Fruit fly (Drosophila melanogaster) whole organism, embryonic: ENCODE measurements around the gene CG7381.

Source experiments
- Atf3 ChIP-seq: fragments of 200-800 bp; sonication (Bioruptor generic); optimal IDR thresholded peaks from 3 replicates; lab custom pipeline; 2016; ENCODE audit warnings: missing biosample characterization, missing genetic modification characterization
- Blimp-1 ChIP-seq: fragments of 200-800 bp; sonication (Bioruptor generic); optimal IDR thresholded peaks from 3 replicates; lab custom pipeline; 2018; ENCODE audit warnings: missing biosample characterization, missing genetic modification characterization, mild to moderate bottlenecking, moderate library complexity, missing genetic modification reagents
- CG10267 ChIP-seq: fragments of 200-800 bp; sonication (Bioruptor generic); optimal IDR thresholded peaks from 2 replicates; lab custom pipeline; 2018; ENCODE audit warnings: missing biosample characterization, mild to moderate bottlenecking, missing genetic modification characterization, moderate library complexity
- CG10565 ChIP-seq: fragments of 200-800 bp; sonication (Bioruptor generic); optimal IDR thresholded peaks from 3 replicates; lab custom pipeline; 2016; ENCODE audit warnings: missing biosample characterization, mild to moderate bottlenecking, missing genetic modification characterization
- CG11695 ChIP-seq: fragments of 200-800 bp; sonication (Bioruptor generic); IDR thresholded peaks from 3 replicates; pipeline ENCODE4 v1.3.6; 2022; ENCODE audit warnings: missing biosample characterization, missing genetic modification characterization
- CG11696 ChIP-seq: fragments of 200-800 bp; sonication (Bioruptor generic); IDR thresholded peaks from 2 replicates; pipeline ENCODE4 v1.3.6; 2022; ENCODE audit warnings: missing biosample characterization, missing genetic modification characterization
- CG12155 ChIP-seq: fragments of 200-800 bp; sonication (Bioruptor generic); optimal IDR thresholded peaks from 3 replicates; lab custom pipeline; 2016; ENCODE audit warnings: missing biosample characterization, missing genetic modification characterization
- CG12659 ChIP-seq: fragments of 200-800 bp; sonication (Bioruptor generic); optimal IDR thresholded peaks from 3 replicates; lab custom pipeline; 2017; ENCODE audit warnings: mild to moderate bottlenecking, missing biosample characterization, missing genetic modification reagents, missing genetic modification characterization
- CG14050 ChIP-seq: fragments of 200-800 bp; sonication (Bioruptor generic); IDR thresholded peaks from 3 replicates; pipeline ENCODE4 v1.3.6; 2022; ENCODE audit warnings: missing biosample characterization, missing genetic modification characterization
- CG14965 ChIP-seq: fragments of 200-800 bp; sonication (Bioruptor generic); optimal IDR thresholded peaks from 2 replicates; lab custom pipeline; 2016; ENCODE audit warnings: missing biosample characterization, missing genetic modification characterization, borderline replicate concordance
- CG17328 ChIP-seq: fragments of 200-800 bp; sonication (Bioruptor generic); IDR thresholded peaks from 2 replicates; pipeline ENCODE4 v1.3.6; 2022; ENCODE audit warnings: missing biosample characterization, missing genetic modification characterization
- CG17359 ChIP-seq: fragments of 200-800 bp; sonication (Bioruptor generic); optimal IDR thresholded peaks from 3 replicates; lab custom pipeline; 2018; ENCODE audit warnings: missing biosample characterization, mild to moderate bottlenecking, missing genetic modification characterization, moderate library complexity
- CG1792 ChIP-seq: fragments of 200-800 bp; sonication (Bioruptor generic); optimal IDR thresholded peaks from 2 replicates; lab custom pipeline; 2016; ENCODE audit warnings: missing biosample characterization, missing genetic modification characterization
- CG1832 ChIP-seq: fragments of 200-800 bp; sonication (Bioruptor generic); optimal IDR thresholded peaks from 2 replicates; lab custom pipeline; 2017; ENCODE audit warnings: missing biosample characterization, mild to moderate bottlenecking, missing genetic modification characterization, inconsistent platforms
- CG2678 ChIP-seq: fragments of 200-800 bp; sonication (Bioruptor generic); optimal IDR thresholded peaks from 3 replicates; lab custom pipeline; 2019; ENCODE audit warnings: missing biosample characterization, mild to moderate bottlenecking, missing genetic modification characterization, moderate library complexity
- CG3065 ChIP-seq: fragments of 200-800 bp; sonication (Bioruptor generic); optimal IDR thresholded peaks from 2 replicates; lab custom pipeline; 2016; ENCODE audit warnings: missing biosample characterization, missing genetic modification characterization
- CG31388 ChIP-seq: fragments of 200-800 bp; sonication (Bioruptor generic); optimal IDR thresholded peaks from 2 replicates; lab custom pipeline; 2016; ENCODE audit warnings: missing biosample characterization, missing genetic modification characterization
- CG4404 ChIP-seq: fragments of 200-800 bp; sonication (Bioruptor generic); IDR thresholded peaks from 2 replicates; pipeline ENCODE4 v1.3.6; 2022; ENCODE audit warnings: missing biosample characterization, missing genetic modification characterization
- CG4424 ChIP-seq: fragments of 200-800 bp; sonication (Bioruptor generic); optimal IDR thresholded peaks from 3 replicates; lab custom pipeline; 2016; ENCODE audit warnings: missing biosample characterization, missing genetic modification characterization
- CG4617 ChIP-seq: fragments of 200-800 bp; sonication (Bioruptor generic); optimal IDR thresholded peaks from 3 replicates; lab custom pipeline; 2016; ENCODE audit warnings: missing biosample characterization, missing genetic modification characterization, borderline replicate concordance
- CG6175 ChIP-seq: fragments of 200-800 bp; sonication (Bioruptor generic); IDR thresholded peaks from 3 replicates; pipeline ENCODE4 v1.3.6; 2022; ENCODE audit warnings: missing biosample characterization, missing genetic modification characterization
- CG6765 ChIP-seq: fragments of 200-800 bp; sonication (Bioruptor generic); optimal IDR thresholded peaks from 3 replicates; lab custom pipeline; 2017; ENCODE audit warnings: missing biosample characterization, mild to moderate bottlenecking, missing genetic modification characterization
- CG8290 ChIP-seq, 3 experiments: fragments of 200-800 bp; sonication (Bioruptor generic); optimal IDR thresholded peaks; 2 replicates each; lab custom pipeline; 2016 to 2019; ENCODE audit warnings: missing biosample characterization in 3 of 3, missing genetic modification characterization in 3 of 3, mild to moderate bottlenecking in 2 of 3, moderate library complexity in 1 of 3
- CG8388 ChIP-seq: fragments of 200-800 bp; sonication (Bioruptor generic); optimal IDR thresholded peaks from 2 replicates; lab custom pipeline; 2019; ENCODE audit warnings: missing biosample characterization, mild to moderate bottlenecking, missing genetic modification characterization, moderate library complexity
- Camta ChIP-seq: fragments of 200-800 bp; sonication (Bioruptor generic); optimal IDR thresholded peaks from 2 replicates; lab custom pipeline; 2016; ENCODE audit warnings: missing biosample characterization, missing genetic modification characterization
- Chrac-16 ChIP-seq: fragments of 200-800 bp; sonication (Bioruptor generic); optimal IDR thresholded peaks from 3 replicates; lab custom pipeline; 2016; ENCODE audit warnings: missing biosample characterization, missing genetic modification characterization
- CoRest ChIP-seq: fragments of 200-800 bp; sonication (Bioruptor generic); optimal IDR thresholded peaks from 3 replicates; lab custom pipeline; 2018; ENCODE audit warnings: missing biosample characterization, mild to moderate bottlenecking, missing genetic modification characterization, moderate library complexity
- Dbx ChIP-seq: fragments of 200-800 bp; sonication (Bioruptor generic); IDR thresholded peaks from 3 replicates; pipeline ENCODE4 v1.3.6; 2022; ENCODE audit warnings: missing biosample characterization, missing genetic modification characterization
- HLH4C ChIP-seq: fragments of 200-800 bp; sonication (Bioruptor generic); IDR thresholded peaks from 3 replicates; pipeline ENCODE4 v1.3.6; 2022; ENCODE audit warnings: missing biosample characterization, missing genetic modification characterization; ENCODE audit not compliant: partially characterized antibody
- Meics ChIP-seq: fragments of 200-800 bp; sonication (Bioruptor generic); optimal IDR thresholded peaks from 2 replicates; lab custom pipeline; 2017; ENCODE audit warnings: missing biosample characterization, mild to moderate bottlenecking, missing genetic modification characterization
- Oli ChIP-seq: fragments of 200-800 bp; sonication (Bioruptor generic); optimal IDR thresholded peaks from 2 replicates; lab custom pipeline; 2018; ENCODE audit warnings: missing biosample characterization, mild to moderate bottlenecking, missing genetic modification characterization, moderate library complexity
- Optix ChIP-seq: fragments of 200-800 bp; sonication (Bioruptor generic); IDR thresholded peaks from 3 replicates; pipeline ENCODE4 v1.3.6; 2022; ENCODE audit warnings: missing biosample characterization, missing genetic modification characterization
- bigmax ChIP-seq: fragments of 200-800 bp; sonication (Bioruptor generic); optimal IDR thresholded peaks from 2 replicates; lab custom pipeline; 2018; ENCODE audit warnings: missing biosample characterization, mild to moderate bottlenecking, missing genetic modification characterization
- chif ChIP-seq, 2 experiments: fragments of 200-800 bp; sonication (Bioruptor generic); optimal IDR thresholded peaks; 3 replicates each; lab custom pipeline; 2016; ENCODE audit warnings: missing biosample characterization in 2 of 2, missing genetic modification characterization in 2 of 2
- dmrt99B ChIP-seq: fragments of 200-800 bp; sonication (Bioruptor generic); optimal IDR thresholded peaks from 2 replicates; lab custom pipeline; 2018; ENCODE audit warnings: missing biosample characterization, mild to moderate bottlenecking, missing genetic modification characterization, moderate library complexity
- fd3F ChIP-seq: fragments of 200-800 bp; sonication (Bioruptor generic); optimal IDR thresholded peaks from 2 replicates; lab custom pipeline; 2018; ENCODE audit warnings: missing biosample characterization, mild to moderate bottlenecking, missing genetic modification characterization, moderate library complexity
- fd64A ChIP-seq: fragments of 200-800 bp; sonication (Bioruptor generic); optimal IDR thresholded peaks from 3 replicates; lab custom pipeline; 2018; ENCODE audit warnings: missing biosample characterization, mild to moderate bottlenecking, missing genetic modification characterization
- fu2 ChIP-seq: fragments of 200-800 bp; sonication (Bioruptor generic); optimal IDR thresholded peaks from 2 replicates; lab custom pipeline; 2016; ENCODE audit warnings: missing biosample characterization, missing genetic modification characterization
- gce ChIP-seq: fragments of 200-800 bp; sonication (Bioruptor generic); IDR thresholded peaks from 3 replicates; pipeline ENCODE4 v1.3.6; 2022; ENCODE audit warnings: missing biosample characterization, missing genetic modification characterization
- lab ChIP-seq: fragments of 200-800 bp; sonication (Bioruptor generic); optimal IDR thresholded peaks from 3 replicates; lab custom pipeline; 2017; ENCODE audit warnings: missing biosample characterization, missing genetic modification characterization, mild to moderate bottlenecking, moderate library complexity, missing genetic modification reagents
- mld ChIP-seq: fragments of 200-800 bp; sonication (Bioruptor generic); IDR thresholded peaks from 3 replicates; pipeline ENCODE4 v1.3.6; 2022; ENCODE audit warnings: missing biosample characterization, missing genetic modification characterization; ENCODE audit not compliant: partially characterized antibody
- rib ChIP-seq: fragments of 200-800 bp; sonication (Bioruptor generic); IDR thresholded peaks from 2 replicates; pipeline ENCODE4 v1.3.6; 2022; ENCODE audit warnings: missing biosample characterization, missing genetic modification characterization
- sens-2 ChIP-seq: fragments of 200-800 bp; sonication (Bioruptor generic); IDR thresholded peaks from 2 replicates; pipeline ENCODE4 v1.3.6; 2022; ENCODE audit warnings: missing biosample characterization, missing genetic modification characterization
- seq ChIP-seq: fragments of 200-800 bp; sonication (Bioruptor generic); IDR thresholded peaks from 2 replicates; pipeline ENCODE4 v1.3.6; 2022; ENCODE audit warnings: missing biosample characterization, missing genetic modification characterization
- sisA ChIP-seq: fragments of 200-800 bp; sonication (Bioruptor generic); IDR thresholded peaks from 2 replicates; pipeline ENCODE4 v1.3.6; 2022; ENCODE audit warnings: missing biosample characterization, missing genetic modification characterization
- stwl ChIP-seq: fragments of 200-800 bp; sonication (Bioruptor generic); optimal IDR thresholded peaks from 3 replicates; lab custom pipeline; 2018; ENCODE audit warnings: missing biosample characterization, mild to moderate bottlenecking, missing genetic modification characterization, moderate library complexity
- tin ChIP-seq: fragments of 200-800 bp; sonication (Bioruptor generic); optimal IDR thresholded peaks from 3 replicates; lab custom pipeline; 2016; ENCODE audit warnings: missing biosample characterization, missing genetic modification characterization
- tll ChIP-seq, 2 experiments: fragments of 200-800 bp in 1 of 2; fragments of >200 bp in 1 of 2; sonication (Bioruptor generic) in 1 of 2; optimal IDR thresholded peaks; 2 replicates each; lab custom pipeline; 2017 to 2019; ENCODE audit warnings: missing biosample characterization in 2 of 2, missing genetic modification characterization in 2 of 2, mild to moderate bottlenecking in 1 of 2, moderate library complexity in 1 of 2

CG7381 gene

DNA sequence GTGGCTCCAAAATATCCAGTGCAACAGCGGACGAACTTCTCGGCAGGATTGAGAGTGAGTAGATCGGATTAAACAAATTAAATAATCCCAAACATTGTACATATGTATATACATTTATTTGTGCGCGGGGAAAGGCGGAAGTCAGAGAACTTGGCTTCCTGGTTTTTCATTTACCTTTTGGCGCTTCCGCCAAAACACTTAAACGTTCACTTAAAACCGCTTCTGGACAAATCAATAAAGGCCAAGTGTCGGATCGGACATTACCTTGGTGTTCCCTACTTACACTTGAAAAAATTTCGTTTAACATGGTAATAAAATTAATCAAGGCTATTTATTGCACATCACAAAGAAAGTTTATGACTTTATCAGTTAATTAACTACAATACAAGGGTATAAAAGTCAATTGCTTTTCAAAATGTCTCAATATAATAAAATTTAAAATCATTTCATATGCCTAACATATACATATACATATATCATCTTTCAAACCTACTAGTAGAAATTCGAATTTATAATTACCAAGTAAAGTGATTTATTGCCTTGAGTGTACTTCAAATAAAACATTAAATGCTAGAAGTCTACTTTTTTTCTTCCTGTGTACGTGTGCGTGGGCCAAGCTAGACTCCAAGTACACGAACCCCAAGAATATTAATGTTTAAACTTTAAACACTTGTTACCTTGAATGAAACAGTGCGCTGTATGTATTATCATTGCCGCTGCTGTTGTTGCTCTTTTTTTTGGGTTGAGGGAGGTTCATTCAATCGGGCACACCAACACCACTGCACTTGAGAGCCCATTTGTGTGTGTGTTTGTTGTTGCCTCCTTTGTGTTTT, 4.3 kb upstream of the CG7381 start (continued):
- TF ChIP-seq fd3F (GFP tag; lab: Kevin White, UChicago) (peak; percentile 55), CG12659 (peak; percentile 41), CG31388 (GFP tag; lab: Kevin White, UChicago) (no peak), Meics (GFP tag; lab: Kevin White, UChicago) (peak; percentile 77), CG6765 (peak; percentile 53), CG4404 (GFP tag; lab: Robert Waterston, UW) (no peak), Oli (tag; lab: Kevin White, UChicago) (peak; percentile 69), CG1792 (GFP tag; lab: Kevin White, UChicago) (no peak), dmrt99B (tag; lab: Kevin White, UChicago) (peak; percentile 78), chif (GFP tag; optimal IDR thresholded peaks at IDR 0.05; lab: Kevin White, UChicago) (peak in 1 of 2 experiments; percentile 29), CG4617 (GFP tag; lab: Kevin White, UChicago) (no peak), CG8388 (GFP tag; lab: Kevin White, UChicago) (peak; percentile 61), seq (GFP tag; lab: Robert Waterston, UW) (no peak), sisA (GFP tag; lab: Robert Waterston, UW) (peak; percentile 57), fu2 (GFP tag; lab: Kevin White, UChicago) (no peak), bigmax (GFP tag; lab: Kevin White, UChicago) (no peak), fd64A (GFP tag; lab: Kevin White, UChicago) (no peak), Chrac-16 (GFP tag; lab: Kevin White, UChicago) (peak; percentile 48), rib (GFP tag; lab: Robert Waterston, UW) (no peak), mld (GFP tag; lab: Robert Waterston, UW) (no peak), CG6175 (GFP tag; lab: Robert Waterston, UW) (no peak), CG12155 (GFP tag; lab: Kevin White, UChicago) (peak; percentile 36), sens-2 (GFP tag; lab: Robert Waterston, UW) (no peak), Optix (GFP tag; lab: Robert Waterston, UW) (no peak), CG10267 (peak; percentile 67), CG17359 (tag; lab: Kevin White, UChicago) (peak; percentile 75), CG14050 (GFP tag; lab: Robert Waterston, UW) (no peak; the same call in 2 of the 3 replicates), CG11695 (GFP tag; lab: Robert Waterston, UW) (peak; percentile 70), Camta (GFP tag; lab: Kevin White, UChicago) (peak; percentile 26), stwl (tag; lab: Kevin White, UChicago) (no peak), CG14965 (GFP tag; lab: Kevin White, UChicago) (no peak), CG17328 (GFP tag; lab: Robert Waterston, UW) (peak; percentile 40; the same call in 1 of the 2 replicates), Dbx (0 out of 3 replicates have a peak, but pooled peaks have one; percentile 15), tll (GFP tag; optimal IDR thresholded peaks at IDR 0.05; lab: Kevin White, UChicago) (no peak), tin (GFP tag; lab: Kevin White, UChicago) (peak; percentile 36), CG10565 (no peak), CG2678 (tag; lab: Kevin White, UChicago) (peak; percentile 85), lab (GFP tag; lab: Kevin White, UChicago) (peak; percentile 81), CG4424 (peak; percentile 56), CG3065 (GFP tag; lab: Kevin White, UChicago) (peak; percentile 16), Atf3 (peak; percentile 44), CG8290 (GFP tag; optimal IDR thresholded peaks at IDR 0.05; lab: Kevin White, UChicago) (no peak), CG8290 (tag; optimal IDR thresholded peaks at IDR 0.05; lab: Kevin White, UChicago) (peak in 1 of 2 experiments; percentile 48), HLH4C (GFP tag; lab: Robert Waterston, UW) (no peak), gce (no peak; the same call in 2 of the 3 replicates), CoRest (tag; lab: Kevin White, UChicago) (peak; percentile 83), CG1832 (no peak), Blimp-1 (GFP tag; lab: Kevin White, UChicago) (peak; percentile 64), CG11696 (GFP tag; lab: Robert Waterston, UW) (peak; percentile 91)
